Fruit fly (Drosophila melanogaster): ENCODE data around the gene Brf.
A peak's percentile ranks its signal among the peaks of the same experiment; 100 is the strongest.

Gene Brf

DNA sequence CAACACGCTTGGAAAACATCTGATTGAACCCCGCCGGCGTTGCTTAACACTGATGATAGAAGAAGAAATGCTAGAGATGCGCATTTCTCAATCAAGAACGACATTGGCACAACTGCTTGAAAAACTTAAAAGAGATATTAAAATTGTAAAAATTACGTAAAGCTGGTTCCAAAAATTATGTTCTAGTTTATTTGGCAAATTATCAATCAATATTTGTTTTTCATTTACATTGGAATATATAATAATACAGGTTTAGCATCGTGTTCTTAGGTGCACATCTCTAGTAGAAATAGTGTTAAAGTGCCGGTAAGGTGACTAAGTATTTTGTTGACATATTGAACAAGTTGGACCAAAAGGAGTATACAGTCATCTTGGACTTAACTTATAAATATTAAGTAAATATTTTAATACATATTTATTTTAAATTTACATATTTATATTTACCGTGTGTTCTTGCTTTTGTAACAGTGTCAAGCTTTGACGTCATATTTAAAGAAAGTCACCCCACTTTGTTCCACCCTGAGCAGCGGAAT is at the start of gene Brf, which contains the start of gene sds22 (continued):
- TF ChIP-seq z (GFP tag; IDR thresholded peaks at IDR 0.05): peak; percentile 41; the same call in 1 of the 3 replicates
- TF ChIP-seq Hsf (GFP tag; optimal IDR thresholded peaks at IDR 0.05): peak; percentile 98
- peak; percentile 97 for TF ChIP-seq CG10543 (GFP tag; optimal IDR thresholded peaks at IDR 0.05)
- TF ChIP-seq NC2α (GFP tag; optimal IDR thresholded peaks at IDR 0.05): peak; percentile 89
- peak; percentile 96 for TF ChIP-seq Dbx (GFP tag; IDR thresholded peaks at IDR 0.05)
- peak; percentile 80 for TF ChIP-seq YL-1 (GFP tag; optimal IDR thresholded peaks at IDR 0.05)
- peak; percentile 74 for TF ChIP-seq GATAe (GFP tag; conservative IDR thresholded peaks at IDR 0.05)
- peak; percentile 93 for TF ChIP-seq Spps (tag; optimal IDR thresholded peaks at IDR 0.05)
- TF ChIP-seq CG30431 (GFP tag; optimal IDR thresholded peaks at IDR 0.05): peak; percentile 91
- TF ChIP-seq Ravus (GFP tag; IDR thresholded peaks at IDR 0.05): peak; percentile 70
- TF ChIP-seq CG17912 (GFP tag; optimal IDR thresholded peaks at IDR 0.05): peak; percentile 77
- peak; percentile 95 for TF ChIP-seq vvl (GFP tag; IDR thresholded peaks at IDR 0.05)
- peak; percentile 87 for TF ChIP-seq E2f1 (GFP tag; IDR thresholded peaks at IDR 0.05)
- peak; percentile 52 for TF ChIP-seq CG4360 (GFP tag; IDR thresholded peaks at IDR 0.05)
- peak; percentile 97 for TF ChIP-seq bab2 (GFP tag; optimal IDR thresholded peaks at IDR 0.05)
- TF ChIP-seq jigr1 (GFP tag; IDR thresholded peaks at IDR 0.05): peak; percentile 86; the same call in 2 of the 3 replicates
- peak; percentile 80 for TF ChIP-seq eyg (GFP tag; optimal IDR thresholded peaks at IDR 0.05)
- TF ChIP-seq B-H2 (GFP tag; optimal IDR thresholded peaks at IDR 0.05): peak; percentile 97
- TF ChIP-seq schlank (tag; optimal IDR thresholded peaks at IDR 0.05): peak; percentile 90
- TF ChIP-seq CG12299 (tag; optimal IDR thresholded peaks at IDR 0.05): peak; percentile 90
- peak; percentile 94 for TF ChIP-seq klu (GFP tag; IDR thresholded peaks at IDR 0.05)
- TF ChIP-seq CG42726 (GFP tag; IDR thresholded peaks at IDR 0.05; ENCODE audit: partially characterized antibody): no peak
- TF ChIP-seq dati (GFP tag; IDR thresholded peaks at IDR 0.05): peak; percentile 77
- TF ChIP-seq tap (tag; optimal IDR thresholded peaks at IDR 0.05): peak; percentile 89
- TF ChIP-seq CG17568 (GFP tag; optimal IDR thresholded peaks at IDR 0.05): peak; percentile 86
- peak; percentile 96 for TF ChIP-seq CG7839 (tag; optimal IDR thresholded peaks at IDR 0.05)
- TF ChIP-seq CG12219 (GFP tag; optimal IDR thresholded peaks at IDR 0.05): peak; percentile 86
- peak; percentile 70 for TF ChIP-seq CG7987 (GFP tag; optimal IDR thresholded peaks at IDR 0.05)
- peak; percentile 94 for TF ChIP-seq Fer3 (tag; optimal IDR thresholded peaks at IDR 0.05)
- peak; percentile 88 for TF ChIP-seq CG12236 (GFP tag; optimal IDR thresholded peaks at IDR 0.05)
- peak; percentile 95 for TF ChIP-seq Sry-δ (GFP tag; optimal IDR thresholded peaks at IDR 0.05)
- TF ChIP-seq CG18619 (GFP tag; optimal IDR thresholded peaks at IDR 0.05): peak; percentile 92
- peak; percentile 93 for TF ChIP-seq gsb-n (tag; optimal IDR thresholded peaks at IDR 0.05)
- peak; percentile 90 for TF ChIP-seq CG4730 (GFP tag; IDR thresholded peaks at IDR 0.05)
- TF ChIP-seq CG1233 (GFP tag; optimal IDR thresholded peaks at IDR 0.05): peak; percentile 95
- peak; percentile 87 for TF ChIP-seq CG15514 (GFP tag; optimal IDR thresholded peaks at IDR 0.05)
- no peak for TF ChIP-seq chinmo (GFP tag; IDR thresholded peaks at IDR 0.05; ENCODE audit: partially characterized antibody)
- TF ChIP-seq Adf1 (GFP tag; IDR thresholded peaks at IDR 0.05): peak; percentile 66
- TF ChIP-seq sens-2 (GFP tag; IDR thresholded peaks at IDR 0.05): peak; percentile 87; the same call in 1 of the 2 replicates
- TF ChIP-seq unpg (GFP tag; optimal IDR thresholded peaks at IDR 0.05): peak; percentile 96
- peak; percentile 7 for TF ChIP-seq bigmax (GFP tag; optimal IDR thresholded peaks at IDR 0.05)
- TF ChIP-seq zfh1 (GFP tag; IDR thresholded peaks at IDR 0.05): peak; percentile 95
- peak; percentile 92 for TF ChIP-seq al (GFP tag; IDR thresholded peaks at IDR 0.05)
- peak; percentile 94 for TF ChIP-seq jumu (GFP tag; optimal IDR thresholded peaks at IDR 0.05)
- peak; percentile 76 for TF ChIP-seq kah (GFP tag; optimal IDR thresholded peaks at IDR 0.05)
- TF ChIP-seq CG7745 (tag; optimal IDR thresholded peaks at IDR 0.05): no peak
- peak; percentile 95 for TF ChIP-seq lmd (GFP tag; IDR thresholded peaks at IDR 0.05)
- no peak for TF ChIP-seq yki (optimal IDR thresholded peaks at IDR 0.05)
- peak; percentile 79 for TF ChIP-seq onecut (GFP tag; IDR thresholded peaks at IDR 0.05)
- TF ChIP-seq bcd (GFP tag; optimal IDR thresholded peaks at IDR 0.05): peak; percentile 95
- TF ChIP-seq mld (GFP tag; IDR thresholded peaks at IDR 0.05; ENCODE audit: partially characterized antibody): peak; percentile 43; the same call in 1 of the 3 replicates
